Worm (Caenorhabditis elegans) whole organism, mixed stage, embryonic: ENCODE measurements around the gene F46G11.4.
A peak's percentile ranks its signal among the peaks of the same experiment; 100 is the strongest.

Source experiments
- M03D4.4 ChIP-seq: sonication (generic microtip); optimal IDR thresholded peaks from 2 replicates; lab custom pipeline; 2017; ENCODE audit warnings: mild to moderate bottlenecking, missing genetic modification characterization, missing compliant biosample characterization
- bed-3 ChIP-seq: fragments of 200-800 bp; sonication (Bioruptor generic); optimal IDR thresholded peaks from 3 replicates; lab custom pipeline; 2018; ENCODE audit warnings: mild to moderate bottlenecking, missing genetic modification characterization, moderate library complexity, missing compliant biosample characterization
- blmp-1 ChIP-seq: fragments of 150-350 bp; optimal IDR thresholded peaks from 2 replicates; lab custom pipeline; 2014; ENCODE audit warnings: missing biosample characterization, missing genetic modification characterization
- ceh-39 ChIP-seq: fragments of 150-350 bp; optimal IDR thresholded peaks from 2 replicates; lab custom pipeline; 2014; ENCODE audit warnings: missing biosample characterization, missing genetic modification characterization
- ceh-43 ChIP-seq: fragments of 200-800 bp; sonication (Bioruptor generic); optimal IDR thresholded peaks from 2 replicates; lab custom pipeline; 2018; ENCODE audit warnings: mild to moderate bottlenecking, missing genetic modification characterization, moderate library complexity, missing compliant biosample characterization
- ceh-83 ChIP-seq: fragments of 200-800 bp; sonication (Bioruptor generic); optimal IDR thresholded peaks from 2 replicates; lab custom pipeline; 2018; ENCODE audit warnings: mild to moderate bottlenecking, missing genetic modification characterization, missing compliant biosample characterization
- ces-1 ChIP-seq: fragments of 150-350 bp; optimal IDR thresholded peaks from 2 replicates; lab custom pipeline; 2014; ENCODE audit warnings: missing biosample characterization, missing genetic modification reagents, missing genetic modification characterization
- cnd-1 ChIP-seq: fragments of 200-800 bp; sonication (Bioruptor generic); optimal IDR thresholded peaks from 2 replicates; lab custom pipeline; 2018; ENCODE audit warnings: mild to moderate bottlenecking, missing genetic modification characterization, missing compliant biosample characterization
- drap-1 ChIP-seq: fragments of 200-800 bp; sonication (Bioruptor generic); optimal IDR thresholded peaks from 3 replicates; lab custom pipeline; 2018; ENCODE audit warnings: mild to moderate bottlenecking, missing genetic modification characterization, missing compliant biosample characterization
- elt-1 ChIP-seq: sonication (generic microtip); optimal IDR thresholded peaks from 2 replicates; lab custom pipeline; 2017; ENCODE audit warnings: missing genetic modification characterization, mild to moderate bottlenecking, missing compliant biosample characterization, antibody characterized with exemption, moderate library complexity, borderline replicate concordance; ENCODE audit not compliant: insufficient read depth
- elt-3 ChIP-seq: fragments of 150-350 bp; optimal IDR thresholded peaks from 2 replicates; lab custom pipeline; 2014; ENCODE audit warnings: missing biosample characterization, missing genetic modification characterization
- flh-1 ChIP-seq: fragments of 200-800 bp; sonication (Bioruptor generic); optimal IDR thresholded peaks from 2 replicates; lab custom pipeline; 2018; ENCODE audit warnings: mild to moderate bottlenecking, missing genetic modification characterization, moderate library complexity, missing compliant biosample characterization
- ham-2 ChIP-seq: fragments of 200-800 bp; sonication (Bioruptor generic); optimal IDR thresholded peaks from 2 replicates; lab custom pipeline; 2018; ENCODE audit warnings: mild to moderate bottlenecking, missing genetic modification characterization, missing compliant biosample characterization
- hlh-1 ChIP-seq: fragments of 150-350 bp; optimal IDR thresholded peaks from 2 replicates; lab custom pipeline; 2014; ENCODE audit warnings: missing biosample characterization, missing genetic modification reagents, missing genetic modification characterization
- lin-13 ChIP-seq: fragments of 150-350 bp; optimal IDR thresholded peaks from 2 replicates; lab custom pipeline; 2014; ENCODE audit warnings: missing biosample characterization, missing genetic modification characterization
- lin-32 ChIP-seq: fragments of 200-800 bp; sonication (Bioruptor generic); optimal IDR thresholded peaks from 2 replicates; lab custom pipeline; 2018; ENCODE audit warnings: mild to moderate bottlenecking, missing genetic modification characterization, missing compliant biosample characterization
- lsy-2 ChIP-seq: fragments of 150-350 bp; optimal IDR thresholded peaks from 2 replicates; lab custom pipeline; 2014; ENCODE audit warnings: missing biosample characterization, missing genetic modification characterization
- mab-5 ChIP-seq: fragments of 150-350 bp; optimal IDR thresholded peaks from 2 replicates; lab custom pipeline; 2014; ENCODE audit warnings: missing biosample characterization, missing genetic modification characterization
- mep-1 ChIP-seq: fragments of 150-350 bp; optimal IDR thresholded peaks from 2 replicates; lab custom pipeline; 2017; ENCODE audit warnings: missing biosample characterization, missing genetic modification reagents, missing genetic modification characterization, inconsistent platforms
- mls-2 ChIP-seq: sonication (generic microtip); optimal IDR thresholded peaks from 2 replicates; lab custom pipeline; 2016; ENCODE audit warnings: mild to moderate bottlenecking, missing genetic modification characterization, moderate library complexity, missing compliant biosample characterization
- nhr-12 ChIP-seq: fragments of 150-350 bp; optimal IDR thresholded peaks from 2 replicates; lab custom pipeline; 2014; ENCODE audit warnings: missing biosample characterization, missing genetic modification characterization
- nhr-2 ChIP-seq: fragments of 150-350 bp; optimal IDR thresholded peaks from 2 replicates; lab custom pipeline; 2014; ENCODE audit warnings: missing biosample characterization, missing genetic modification characterization
- nhr-237 ChIP-seq: fragments of 150-350 bp; optimal IDR thresholded peaks from 2 replicates; lab custom pipeline; 2014; ENCODE audit warnings: missing biosample characterization, missing genetic modification characterization
- nhr-28 ChIP-seq: fragments of 150-350 bp; optimal IDR thresholded peaks from 2 replicates; lab custom pipeline; 2014; ENCODE audit warnings: missing biosample characterization, missing genetic modification characterization
- nhr-76 ChIP-seq: sonication (generic microtip); optimal IDR thresholded peaks from 2 replicates; lab custom pipeline; 2017; ENCODE audit warnings: missing biosample characterization, missing genetic modification characterization
- pha-4 ChIP-seq: fragments of 150-350 bp; optimal IDR thresholded peaks from 2 replicates; lab custom pipeline; 2018; ENCODE audit warnings: missing biosample characterization, missing genetic modification reagents, missing genetic modification characterization
- sem-2 ChIP-seq: fragments of 200-800 bp; sonication (Bioruptor generic); optimal IDR thresholded peaks from 2 replicates; lab custom pipeline; 2018; ENCODE audit warnings: mild to moderate bottlenecking, missing genetic modification characterization, missing compliant biosample characterization
- snpc-4 ChIP-seq: fragments of 150-350 bp; optimal IDR thresholded peaks from 2 replicates; lab custom pipeline; 2014; ENCODE audit warnings: missing biosample characterization, missing genetic modification characterization
- sptf-1 ChIP-seq: sonication (generic microtip); optimal IDR thresholded peaks from 2 replicates; lab custom pipeline; 2017; ENCODE audit warnings: mild to moderate bottlenecking, missing genetic modification characterization, moderate library complexity, missing compliant biosample characterization
- tbx-8 ChIP-seq: fragments of 200-800 bp; sonication (Bioruptor generic); optimal IDR thresholded peaks from 2 replicates; lab custom pipeline; 2018; ENCODE audit warnings: mild to moderate bottlenecking, missing genetic modification characterization, moderate library complexity, missing compliant biosample characterization
- unc-120 ChIP-seq: sonication (generic microtip); optimal IDR thresholded peaks from 2 replicates; lab custom pipeline; 2017; ENCODE audit warnings: missing genetic modification characterization, missing compliant biosample characterization; ENCODE audit not compliant: poor library complexity, severe bottlenecking
- unc-39 ChIP-seq: fragments of 150-350 bp; optimal IDR thresholded peaks from 2 replicates; lab custom pipeline; 2014; ENCODE audit warnings: missing biosample characterization, missing genetic modification characterization
- unc-62 ChIP-seq: fragments of 150-350 bp; optimal IDR thresholded peaks from 2 replicates; lab custom pipeline; 2014; ENCODE audit warnings: missing biosample characterization, missing genetic modification reagents, missing genetic modification characterization
- zip-8 ChIP-seq: fragments of 150-350 bp; optimal IDR thresholded peaks from 2 replicates; lab custom pipeline; 2014; ENCODE audit warnings: missing biosample characterization, missing genetic modification characterization
- ztf-11 ChIP-seq: fragments of 150-350 bp; optimal IDR thresholded peaks from 2 replicates; lab custom pipeline; 2014; ENCODE audit warnings: missing biosample characterization, missing genetic modification characterization

F46G11.4 gene

ce11 chrX:5819702-5820470 lies 21.3 kb upstream of the F46G11.4 start:
- TF ChIP-seq unc-120 (tag; lab: Kevin White, UChicago) = no peak
- no peak for TF ChIP-seq ceh-39 (tag; lab: Kevin White, UChicago)
- no peak for TF ChIP-seq ces-1 (GFP tag; lab: Kevin White, UChicago)
- TF ChIP-seq drap-1 (GFP tag; lab: Kevin White, UChicago) = no peak
- TF ChIP-seq elt-3 (tag; lab: Kevin White, UChicago) = no peak
- TF ChIP-seq lin-13 = no peak
- TF ChIP-seq ztf-11 = no peak
- TF ChIP-seq blmp-1 = no peak
- no peak for TF ChIP-seq unc-39 (tag; lab: Kevin White, UChicago)
- no peak for TF ChIP-seq ceh-83
- TF ChIP-seq zip-8 (tag; lab: Kevin White, UChicago) = no peak
- TF ChIP-seq mls-2 = no peak
- no peak for TF ChIP-seq mep-1 (tag; lab: Kevin White, UChicago)

- TF ChIP-seq ces-1 (GFP tag; lab: Kevin White, UChicago) (no peak), ceh-83 (no peak), zip-8 (tag; lab: Kevin White, UChicago) (no peak), nhr-76 (tag; lab: Kevin White, UChicago) (no peak), lin-32 (no peak), M03D4.4 (tag; lab: Kevin White, UChicago) (no peak), cnd-1 (tag; lab: Kevin White, UChicago) (peak; percentile 42), unc-39 (tag; lab: Kevin White, UChicago) (no peak), lin-13 (peak; percentile 8), ceh-43 (GFP tag; lab: Kevin White, UChicago) (no peak), sem-2 (GFP tag; lab: Kevin White, UChicago) (no peak), nhr-237 (tag; lab: Kevin White, UChicago) (no peak), snpc-4 (no peak), mab-5 (tag; lab: Kevin White, UChicago) (no peak), tbx-8 (GFP tag; lab: Kevin White, UChicago) (no peak), sptf-1 (tag; lab: Kevin White, UChicago) (peak; percentile 67), ceh-39 (tag; lab: Kevin White, UChicago) (no peak), elt-3 (tag; lab: Kevin White, UChicago) (no peak), blmp-1 (no peak), unc-62 (GFP tag; lab: Kevin White, UChicago) (peak; percentile 69), ham-2 (GFP tag; lab: Kevin White, UChicago) (peak; percentile 85), mep-1 (tag; lab: Kevin White, UChicago) (no peak), mls-2 (peak; percentile 73), elt-1 (tag; lab: Kevin White, UChicago) (no peak), flh-1 (GFP tag; lab: Kevin White, UChicago) (peak; percentile 29), bed-3 (no peak), nhr-12 (tag; lab: Kevin White, UChicago) (no peak), hlh-1 (tag; lab: Kevin White, UChicago) (peak; percentile 40), pha-4 (peak; percentile 58), unc-120 (tag; lab: Kevin White, UChicago) (no peak), drap-1 (GFP tag; lab: Kevin White, UChicago) (peak; percentile 75), nhr-2 (no peak), ztf-11 (peak; percentile 61), nhr-28 (tag; lab: Kevin White, UChicago) (no peak), lsy-2 (tag; lab: Kevin White, UChicago) (no peak)
Observed at ce11 chrX:5818176-5818575, 19.6 kb upstream of the F46G11.4 start.

DNA sequence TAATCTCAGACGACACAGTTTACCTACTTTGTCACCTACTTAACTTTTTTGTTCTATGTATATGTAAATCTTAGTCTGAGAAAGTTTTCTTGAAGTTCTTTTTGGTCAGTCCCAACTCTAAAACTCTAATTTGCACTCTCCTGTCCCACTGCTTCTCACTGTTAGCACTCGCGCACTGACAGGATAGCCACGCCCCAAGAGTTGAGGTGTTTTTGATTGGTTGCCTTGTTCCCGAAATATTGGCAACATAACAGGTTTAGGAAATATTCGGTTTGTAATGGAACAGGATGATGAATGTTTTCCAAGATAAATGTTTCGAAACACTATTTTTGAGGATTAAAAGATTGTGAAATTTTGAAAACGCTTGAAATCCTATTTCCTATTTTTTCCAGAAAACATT lies 18.5 kb upstream of the F46G11.4 start:
- TF ChIP-seq ceh-39 (tag; lab: Kevin White, UChicago) (no peak), ces-1 (GFP tag; lab: Kevin White, UChicago) (no peak), cnd-1 (tag; lab: Kevin White, UChicago) (no peak), lsy-2 (tag; lab: Kevin White, UChicago) (no peak), mep-1 (tag; lab: Kevin White, UChicago) (no peak), tbx-8 (GFP tag; lab: Kevin White, UChicago) (no peak), nhr-12 (tag; lab: Kevin White, UChicago) (no peak), nhr-76 (tag; lab: Kevin White, UChicago) (no peak), mls-2 (no peak), unc-62 (GFP tag; lab: Kevin White, UChicago) (no peak), zip-8 (tag; lab: Kevin White, UChicago) (no peak), lin-32 (no peak), nhr-28 (tag; lab: Kevin White, UChicago) (no peak), sem-2 (GFP tag; lab: Kevin White, UChicago) (no peak), ceh-83 (no peak), unc-39 (tag; lab: Kevin White, UChicago) (no peak)
